Worm (Caenorhabditis elegans): ENCODE results near the gene pigw-1.

pigw-1 gene

DNA sequence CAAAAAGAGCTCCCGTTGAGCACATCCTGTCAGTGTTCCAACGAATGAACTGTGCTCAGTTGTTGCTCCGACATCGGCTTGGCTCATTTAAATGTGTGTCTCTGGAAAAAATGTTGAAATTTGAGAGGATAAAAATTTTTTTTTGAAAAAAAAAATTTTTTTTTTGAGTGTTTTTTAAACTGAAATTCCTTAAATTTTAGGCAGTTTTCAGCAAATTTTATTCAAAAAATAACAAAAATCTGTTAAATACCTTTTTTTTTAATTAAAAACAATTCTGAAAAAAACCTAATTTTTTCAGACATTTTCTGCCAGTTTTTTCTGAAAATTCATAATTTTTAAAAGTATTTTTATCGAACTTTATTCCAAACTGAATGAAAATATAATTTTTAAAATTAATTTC is at the start of gene pigw-1:
TSS of gene pigw-1 (minus strand) at position 101 of the 400 bp plus-strand sequence.
- TF ChIP-seq nhr-23 (tag; optimal IDR thresholded peaks at IDR 0.05): no peak

DNA sequence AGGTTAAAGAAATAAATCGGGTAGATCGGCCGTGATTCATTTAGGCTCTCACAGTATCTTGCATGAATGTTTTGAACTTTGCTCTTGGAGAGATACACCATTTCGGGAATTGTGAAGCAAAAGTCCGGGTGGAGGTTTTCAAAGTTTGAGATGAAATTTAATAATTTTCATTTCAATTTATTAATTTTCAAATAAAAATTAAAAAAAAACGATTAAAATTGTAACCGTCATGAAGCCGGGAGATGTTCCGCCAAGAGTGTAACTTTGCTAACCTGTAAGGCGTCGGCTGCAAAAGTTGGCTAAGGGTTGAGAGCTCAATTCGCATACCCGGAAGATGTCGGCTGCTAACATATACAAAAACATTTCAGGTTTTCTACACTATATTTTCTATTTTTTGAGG is 49.6 kb upstream of the pigw-1 start, which contains the start of gene irld-67:
TSS of gene irld-67 (minus strand) at position 101 of the 400 bp plus-strand sequence.
- TF ChIP-seq ama-1 (optimal IDR thresholded peaks at IDR 0.05): no peak
- no peak for TF ChIP-seq lin-39 (tag; optimal IDR thresholded peaks at IDR 0.05)
- TF ChIP-seq skn-1 (tag; optimal IDR thresholded peaks at IDR 0.05): no peak
- TF ChIP-seq nhr-23 (tag; optimal IDR thresholded peaks at IDR 0.05): no peak
- TF ChIP-seq pha-4 (tag; optimal IDR thresholded peaks at IDR 0.05): no peak
- no peak for TF ChIP-seq unc-39 (tag; optimal IDR thresholded peaks at IDR 0.05)
- no peak for TF ChIP-seq fkh-2 (tag; optimal IDR thresholded peaks at IDR 0.05)
- TF ChIP-seq nhr-76 (tag; optimal IDR thresholded peaks at IDR 0.05): no peak
- TF ChIP-seq mml-1 (tag; optimal IDR thresholded peaks at IDR 0.05): no peak
- no peak for TF ChIP-seq daf-12 (tag; optimal IDR thresholded peaks at IDR 0.05)
- no peak for TF ChIP-seq R02D3.7 (tag; optimal IDR thresholded peaks at IDR 0.05)
- no peak for TF ChIP-seq aly-2 (tag; optimal IDR thresholded peaks at IDR 0.05)

DNA sequence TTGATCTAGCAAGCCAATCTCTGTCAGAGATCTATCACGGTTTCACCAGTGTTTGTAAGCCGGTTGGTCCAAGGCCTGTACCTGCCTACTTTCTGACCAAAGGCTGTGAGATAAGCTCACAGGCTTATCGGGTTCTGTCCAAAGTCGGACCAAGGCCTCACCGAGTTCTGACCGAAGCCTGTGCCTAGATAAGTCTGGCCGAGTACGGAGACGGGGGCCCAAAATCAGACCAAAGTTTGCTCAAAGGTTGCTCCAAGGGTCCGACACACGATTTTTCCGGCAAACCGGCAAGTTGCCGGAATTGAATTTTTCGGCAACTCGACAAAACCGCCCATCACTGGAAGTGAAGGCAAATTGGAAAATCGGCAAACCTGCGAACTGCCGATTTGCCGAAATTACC is 46.9 kb upstream of the pigw-1 start:
- TF ChIP-seq eor-1 (tag; optimal IDR thresholded peaks at IDR 0.05): no peak
- no peak for TF ChIP-seq R02D3.7 (tag; optimal IDR thresholded peaks at IDR 0.05)
- TF ChIP-seq lin-39 (tag; optimal IDR thresholded peaks at IDR 0.05): no peak
- TF ChIP-seq egl-5 (tag; optimal IDR thresholded peaks at IDR 0.05): no peak
- TF ChIP-seq nfya-1 (tag; optimal IDR thresholded peaks at IDR 0.05; ENCODE audit: insufficient read depth): no peak

DNA sequence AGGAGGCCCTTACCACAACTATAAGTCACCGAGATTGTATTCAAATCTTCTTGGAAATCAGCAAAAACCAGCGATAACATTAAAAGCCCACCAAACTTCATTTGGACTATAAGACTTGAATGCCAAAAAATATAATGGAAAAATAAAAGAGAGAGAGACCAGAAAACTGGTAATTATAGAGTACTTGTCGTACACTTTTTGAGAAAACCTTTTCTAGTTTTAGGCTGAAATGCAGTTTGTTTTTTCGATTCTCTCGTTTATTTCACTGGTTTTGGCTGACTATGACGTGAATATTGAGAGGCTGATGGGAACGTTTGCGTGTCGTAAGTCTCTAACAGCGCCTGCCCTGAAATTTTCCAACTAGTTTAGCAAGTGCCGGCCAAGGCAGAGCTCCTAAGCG is 45.8 kb upstream of the pigw-1 start, which contains the start of the genes irld-64 and irld-63:
TSS of gene irld-64 (minus strand) at position 101 of the 400 bp plus-strand sequence.
TSS of gene irld-63 (plus strand) at position 230 of the 400 bp plus-strand sequence.
- TF ChIP-seq ZK546.5 (tag; optimal IDR thresholded peaks at IDR 0.05) (no peak), lin-15B (tag; optimal IDR thresholded peaks at IDR 0.05) (no peak), nhr-25 (tag; optimal IDR thresholded peaks at IDR 0.05) (no peak)

DNA sequence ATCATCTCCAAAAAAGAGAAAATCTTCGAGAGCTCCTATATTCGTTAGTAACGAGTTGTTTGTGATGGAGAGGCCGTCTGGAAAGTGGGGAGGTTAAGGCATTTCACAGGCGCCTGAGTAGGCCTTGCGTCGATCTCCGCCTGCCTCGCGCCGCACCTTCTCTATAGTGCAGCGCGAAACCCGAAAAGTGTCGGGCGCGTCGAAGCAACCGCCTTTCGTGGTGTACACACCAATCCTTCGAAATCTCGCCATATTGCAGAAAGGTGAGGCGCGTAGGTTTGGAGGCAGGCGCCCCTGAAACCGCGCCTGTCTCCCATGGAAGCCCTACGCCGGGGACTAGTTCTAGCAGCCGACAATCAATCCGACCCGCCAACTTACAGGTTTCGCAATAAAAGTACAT is 45.1 kb upstream of the pigw-1 start:
- TF ChIP-seq ZK546.5 (tag; optimal IDR thresholded peaks at IDR 0.05) (no peak), eor-1 (tag; optimal IDR thresholded peaks at IDR 0.05) (no peak), elt-2 (tag; optimal IDR thresholded peaks at IDR 0.05) (no peak), unc-39 (tag; optimal IDR thresholded peaks at IDR 0.05) (no peak), fkh-2 (tag; optimal IDR thresholded peaks at IDR 0.05) (no peak), nhr-25 (tag; optimal IDR thresholded peaks at IDR 0.05) (no peak), nhr-11 (tag; optimal IDR thresholded peaks at IDR 0.05) (no peak), mdl-1 (tag; optimal IDR thresholded peaks at IDR 0.05) (no peak), zag-1 (tag; optimal IDR thresholded peaks at IDR 0.05) (no peak), tbx-2 (tag; optimal IDR thresholded peaks at IDR 0.05) (no peak), ceh-82 (tag; optimal IDR thresholded peaks at IDR 0.05) (no peak), lin-39 (tag; optimal IDR thresholded peaks at IDR 0.05) (no peak), unc-62 (GFP tag; optimal IDR thresholded peaks at IDR 0.05) (no peak), nhr-77 (tag; optimal IDR thresholded peaks at IDR 0.05) (no peak), nhr-43 (tag; optimal IDR thresholded peaks at IDR 0.05; ENCODE audit: poor library complexity, severe bottlenecking) (no peak), nhr-28 (tag; optimal IDR thresholded peaks at IDR 0.05) (no peak), snpc-4 (tag; optimal IDR thresholded peaks at IDR 0.05) (no peak), ama-1 (optimal IDR thresholded peaks at IDR 0.05) (no peak)

DNA sequence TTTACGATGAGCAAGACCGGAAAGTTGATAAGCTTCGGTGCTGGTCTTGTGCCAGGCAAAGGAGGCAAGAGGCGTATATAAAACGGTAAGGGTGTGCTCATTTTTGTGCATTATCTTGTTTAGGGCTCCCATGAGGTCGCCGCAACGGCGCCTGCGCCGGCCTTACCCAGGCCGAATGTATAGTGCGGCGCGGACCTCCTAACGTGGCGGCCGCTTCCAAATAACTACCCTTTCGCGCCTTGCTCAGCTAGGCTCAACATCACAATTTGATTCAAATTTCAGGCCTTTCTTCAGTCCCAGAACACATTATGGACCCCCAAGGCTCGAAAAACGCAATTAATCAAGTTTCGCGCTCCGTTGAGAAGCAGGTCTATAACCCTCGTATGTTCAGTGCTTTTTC is 42.8 kb upstream of the pigw-1 start, which contains the start of the genes ZK355.3 and ZK355.8:
TSS of gene ZK355.3 (minus strand) at position 101 of the 400 bp plus-strand sequence.
TSS of gene ZK355.8 (plus strand) at position 272 of the 400 bp plus-strand sequence.
- TF ChIP-seq elt-2 (tag; optimal IDR thresholded peaks at IDR 0.05) (no peak), ama-1 (optimal IDR thresholded peaks at IDR 0.05) (no peak), nhr-25 (tag; optimal IDR thresholded peaks at IDR 0.05) (no peak), lsy-12 (tag; optimal IDR thresholded peaks at IDR 0.05) (no peak), R02D3.7 (tag; optimal IDR thresholded peaks at IDR 0.05) (no peak), ceh-82 (tag; optimal IDR thresholded peaks at IDR 0.05) (no peak), aly-2 (tag; optimal IDR thresholded peaks at IDR 0.05) (no peak), ztf-4 (tag; optimal IDR thresholded peaks at IDR 0.05) (no peak), elt-3 (tag; optimal IDR thresholded peaks at IDR 0.05) (no peak), skn-1 (tag; optimal IDR thresholded peaks at IDR 0.05) (no peak), eor-1 (tag; optimal IDR thresholded peaks at IDR 0.05) (no peak), nhr-67 (tag; optimal IDR thresholded peaks at IDR 0.05) (no peak), snpc-4 (tag; optimal IDR thresholded peaks at IDR 0.05) (no peak), egl-27 (tag; optimal IDR thresholded peaks at IDR 0.05) (no peak), nhr-28 (tag; optimal IDR thresholded peaks at IDR 0.05) (no peak), pqm-1 (tag; optimal IDR thresholded peaks at IDR 0.05) (no peak), mml-1 (tag; optimal IDR thresholded peaks at IDR 0.05) (no peak), daf-12 (tag; optimal IDR thresholded peaks at IDR 0.05) (no peak), ceh-16 (tag; optimal IDR thresholded peaks at IDR 0.05) (no peak), ceh-28 (tag; optimal IDR thresholded peaks at IDR 0.05) (no peak)
